Fruit fly (Drosophila melanogaster): ENCODE results near the gene Vps39.
A peak's percentile ranks its signal among the peaks of the same experiment; 100 is the strongest.

- TF ChIP-seq pan (optimal IDR thresholded peaks at IDR 0.05), result no peak
- no peak for TF ChIP-seq br (GFP tag; optimal IDR thresholded peaks at IDR 0.05)
- TF ChIP-seq Hr78 (GFP tag; optimal IDR thresholded peaks at IDR 0.05), result no peak
- TF ChIP-seq Dfd (GFP tag; optimal IDR thresholded peaks at IDR 0.05), result peak; percentile 89
- TF ChIP-seq psq (GFP tag; optimal IDR thresholded peaks at IDR 0.05), result no peak
- TF ChIP-seq GATAd (GFP tag; optimal IDR thresholded peaks at IDR 0.05), result no peak
- no peak for TF ChIP-seq lola (GFP tag; optimal IDR thresholded peaks at IDR 0.05)
- TF ChIP-seq Mio (GFP tag; optimal IDR thresholded peaks at IDR 0.05), result no peak
- TF ChIP-seq dl (GFP tag; optimal IDR thresholded peaks at IDR 0.05; ENCODE audit: insufficient read depth in 1 of 2, partially characterized antibody in 2 of 2), result no peak
- TF ChIP-seq sage (GFP tag; optimal IDR thresholded peaks at IDR 0.05), result no peak
- TF ChIP-seq CG9705 (GFP tag; optimal IDR thresholded peaks at IDR 0.05), result no peak
- no peak for TF ChIP-seq usp (GFP tag; optimal IDR thresholded peaks at IDR 0.05)
- TF ChIP-seq Vsx2 (GFP tag; optimal IDR thresholded peaks at IDR 0.05; ENCODE audit: partially characterized antibody), result no peak
- TF ChIP-seq Hr83 (GFP tag; optimal IDR thresholded peaks at IDR 0.05; ENCODE audit: poor library complexity, severe bottlenecking), result no peak
Observed at dm6 chr3R:18269744-18270348, 4.4 kb downstream of the Vps39 start.

Data from whole organism, wandering third instar larva.